Worm (Caenorhabditis elegans) whole organism, early embryonic: ENCODE data around the gene F28C6.8.

ENCODE experiments used
- B0310.2 ChIP-seq: sonication (generic microtip); optimal IDR thresholded peaks from 2 replicates; lab custom pipeline; 2016; ENCODE audit warnings: mild to moderate bottlenecking, missing genetic modification characterization, missing compliant biosample characterization
- F13C5.2 ChIP-seq: sonication (generic microtip); optimal IDR thresholded peaks from 2 replicates; lab custom pipeline; 2017; ENCODE audit warnings: mild to moderate bottlenecking, missing genetic modification characterization, inconsistent platforms, missing compliant biosample characterization
- aly-1 ChIP-seq: sonication (generic microtip); optimal IDR thresholded peaks from 2 replicates; lab custom pipeline; 2016; ENCODE audit warnings: missing genetic modification characterization, missing compliant biosample characterization
- ama-1 ChIP-seq: fragments of 150-350 bp; optimal IDR thresholded peaks from 2 replicates; lab custom pipeline; 2014
- ceh-13 ChIP-seq: fragments of 200-800 bp; sonication (Bioruptor generic); optimal IDR thresholded peaks from 2 replicates; lab custom pipeline; 2018; ENCODE audit warnings: mild to moderate bottlenecking, missing genetic modification characterization, missing compliant biosample characterization
- ceh-36 ChIP-seq: sonication (generic microtip); optimal IDR thresholded peaks from 2 replicates; lab custom pipeline; 2016; ENCODE audit warnings: missing genetic modification characterization, inconsistent platforms, missing compliant biosample characterization
- ets-7 ChIP-seq: sonication (generic microtip); optimal IDR thresholded peaks from 2 replicates; lab custom pipeline; 2016; ENCODE audit warnings: missing genotype, missing genetic modification characterization, missing compliant biosample characterization
- flt-1 ChIP-seq: fragments of 200-800 bp; sonication (Bioruptor generic); IDR thresholded peaks from 2 replicates; pipeline ENCODE4 v1.3.6; 2022; ENCODE audit warnings: missing genetic modification characterization, missing compliant biosample characterization
- hmbx-1 ChIP-seq: sonication (generic microtip); optimal IDR thresholded peaks from 2 replicates; lab custom pipeline; 2016; ENCODE audit warnings: mild to moderate bottlenecking, missing genetic modification characterization, missing compliant biosample characterization
- hmg-4 ChIP-seq: fragments of 200-800 bp; sonication (Bioruptor generic); optimal IDR thresholded peaks from 2 replicates; lab custom pipeline; 2018; ENCODE audit warnings: mild to moderate bottlenecking, missing genetic modification characterization, missing compliant biosample characterization
- hnd-1 ChIP-seq: sonication (generic microtip); optimal IDR thresholded peaks from 2 replicates; lab custom pipeline; 2016; ENCODE audit warnings: missing genetic modification characterization, missing compliant biosample characterization
- pes-1 ChIP-seq: fragments of 200-800 bp; sonication (Bioruptor generic); IDR thresholded peaks from 2 replicates; pipeline ENCODE4 v1.3.6; 2022; ENCODE audit warnings: missing genetic modification reagents, missing genetic modification characterization, missing compliant biosample characterization
- scrt-1 ChIP-seq: fragments of 200-800 bp; sonication (Bioruptor generic); IDR thresholded peaks from 2 replicates; pipeline ENCODE4 v1.3.6; 2022; ENCODE audit warnings: missing genetic modification characterization, missing compliant biosample characterization
- sea-1 ChIP-seq: fragments of 200-800 bp; sonication (Bioruptor generic); conservative IDR thresholded peaks from 2 replicates; pipeline ENCODE4 v1.3.6; 2022; ENCODE audit warnings: missing genetic modification characterization, missing compliant biosample characterization
- tbx-11 ChIP-seq: fragments of 200-800 bp; sonication (Bioruptor generic); IDR thresholded peaks from 2 replicates; pipeline ENCODE4 v1.3.6; 2022; ENCODE audit warnings: missing genetic modification characterization, missing compliant biosample characterization
- tbx-37 ChIP-seq: fragments of 200-800 bp; sonication (Bioruptor generic); conservative IDR thresholded peaks from 2 replicates; pipeline ENCODE4 v1.3.6; 2022; ENCODE audit warnings: missing genetic modification reagents, missing genetic modification characterization, missing compliant biosample characterization
- tra-4 ChIP-seq: sonication (generic microtip); optimal IDR thresholded peaks from 2 replicates; lab custom pipeline; 2017; ENCODE audit warnings: missing genetic modification characterization, missing compliant biosample characterization

The F28C6.8 gene

DNA sequence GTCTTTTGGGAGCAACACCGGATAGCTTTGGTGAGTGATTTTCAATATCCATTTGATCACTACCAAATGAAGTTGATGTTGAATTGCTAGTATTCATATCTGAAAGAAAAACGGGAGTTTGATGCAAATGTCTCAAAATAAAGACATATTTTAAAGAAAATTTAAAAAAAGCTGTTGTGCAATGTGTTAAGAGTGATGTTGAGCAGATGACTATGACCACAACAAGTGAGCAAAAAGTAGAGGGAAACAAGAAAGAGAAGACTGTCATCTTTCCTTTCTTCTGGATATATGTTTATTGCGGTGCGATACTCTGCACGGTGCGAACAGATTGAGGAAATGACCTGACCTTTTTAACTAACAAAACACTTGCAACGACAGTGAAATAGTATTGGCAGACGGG is 16.7 kb downstream of the F28C6.8 start, which contains the start of gene T22C8.4:
T22C8.4 (minus strand) TSS at position 101 of the 400 bp plus-strand sequence.
- TF ChIP-seq B0310.2 (tag; lab: Kevin White, UChicago): no peak
- no peak for TF ChIP-seq sea-1
- no peak for TF ChIP-seq scrt-1 (GFP tag; lab: Robert Waterston, UW)
- no peak for TF ChIP-seq tra-4 (tag; lab: Kevin White, UChicago)
- no peak for TF ChIP-seq ceh-36
- TF ChIP-seq aly-1: no peak
- TF ChIP-seq F13C5.2: no peak
- TF ChIP-seq hnd-1 (tag; lab: Kevin White, UChicago): no peak
- no peak for TF ChIP-seq pes-1 (GFP tag; lab: Robert Waterston, UW)
- TF ChIP-seq hmg-4 (GFP tag; lab: Kevin White, UChicago): no peak
- TF ChIP-seq ama-1: no peak
- TF ChIP-seq tbx-11 (GFP tag; lab: Robert Waterston, UW): no peak
- no peak for TF ChIP-seq tbx-37
- TF ChIP-seq flt-1 (GFP tag; lab: Robert Waterston, UW): no peak
- TF ChIP-seq hmbx-1 (tag; lab: Kevin White, UChicago): no peak
- TF ChIP-seq ceh-13 (GFP tag; lab: Kevin White, UChicago): no peak
- TF ChIP-seq ets-7 (tag; lab: Kevin White, UChicago): no peak

DNA sequence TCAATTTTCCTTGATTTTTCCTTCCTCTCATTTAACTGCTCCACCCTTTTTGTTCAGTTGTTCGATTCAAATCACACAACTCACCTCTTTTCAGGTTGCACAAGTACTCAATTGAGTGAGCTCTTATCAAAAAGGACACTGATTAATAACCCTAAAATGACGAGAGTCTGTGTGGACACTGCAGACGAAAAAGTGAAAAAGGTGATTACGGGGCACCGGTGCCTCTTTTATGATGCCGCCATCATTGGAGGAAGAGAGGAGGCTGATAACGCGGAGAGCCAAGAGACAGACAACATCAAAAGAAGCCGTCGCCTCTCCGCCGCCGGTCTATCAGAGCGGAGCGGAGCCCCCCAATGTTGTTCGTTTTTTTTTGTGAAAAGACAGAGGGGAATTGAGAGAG is 18.5 kb downstream of the F28C6.8 start, which contains the start of gene sptf-2:
sptf-2 (plus strand) TSS at position 297 of the 400 bp plus-strand sequence.
- TF ChIP-seq tra-4 (tag; lab: Kevin White, UChicago) (no peak), F13C5.2 (no peak), aly-1 (no peak), hmg-4 (GFP tag; lab: Kevin White, UChicago) (no peak), scrt-1 (GFP tag; lab: Robert Waterston, UW) (no peak), tbx-11 (GFP tag; lab: Robert Waterston, UW) (no peak), sea-1 (no peak), flt-1 (GFP tag; lab: Robert Waterston, UW) (no peak), pes-1 (GFP tag; lab: Robert Waterston, UW) (no peak), ets-7 (tag; lab: Kevin White, UChicago) (no peak), hnd-1 (tag; lab: Kevin White, UChicago) (no peak), hmbx-1 (tag; lab: Kevin White, UChicago) (no peak), ceh-13 (GFP tag; lab: Kevin White, UChicago) (no peak), ama-1 (no peak), tbx-37 (no peak), B0310.2 (tag; lab: Kevin White, UChicago) (no peak)

ce11 chrII:8626598-8626997 is 19.9 kb downstream of the F28C6.8 start:
- TF ChIP-seq pes-1 (GFP tag; lab: Robert Waterston, UW) (no peak), tbx-11 (GFP tag; lab: Robert Waterston, UW) (no peak), aly-1 (no peak), ets-7 (tag; lab: Kevin White, UChicago) (no peak), flt-1 (GFP tag; lab: Robert Waterston, UW) (no peak), tra-4 (tag; lab: Kevin White, UChicago) (no peak), hnd-1 (tag; lab: Kevin White, UChicago) (no peak), hmbx-1 (tag; lab: Kevin White, UChicago) (no peak), scrt-1 (GFP tag; lab: Robert Waterston, UW) (no peak), ama-1 (no peak), ceh-36 (no peak)

DNA sequence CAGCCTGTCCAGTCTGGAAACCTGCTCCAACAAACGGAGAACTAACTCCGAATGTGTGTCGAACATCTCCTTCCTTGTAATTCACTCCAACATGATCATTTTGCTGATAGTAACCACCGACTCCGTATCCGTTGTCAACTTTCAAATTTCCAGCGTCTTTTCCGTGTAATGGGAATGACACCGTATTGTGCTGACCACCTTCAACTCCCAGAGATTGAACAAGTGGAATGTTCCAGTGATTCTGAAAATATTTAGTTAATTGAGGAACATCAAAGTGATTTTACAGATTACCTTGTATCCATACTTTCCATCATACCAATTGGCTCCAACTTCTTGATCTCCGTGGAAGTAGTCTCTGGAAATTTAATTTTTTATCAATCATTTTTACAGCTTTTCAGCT is 21.3 kb downstream of the F28C6.8 start:
- TF ChIP-seq hmg-4 (GFP tag; lab: Kevin White, UChicago) (no peak), ama-1 (no peak), tbx-37 (no peak), sea-1 (no peak), ets-7 (tag; lab: Kevin White, UChicago) (no peak), hnd-1 (tag; lab: Kevin White, UChicago) (no peak), flt-1 (GFP tag; lab: Robert Waterston, UW) (no peak), hmbx-1 (tag; lab: Kevin White, UChicago) (no peak), scrt-1 (GFP tag; lab: Robert Waterston, UW) (no peak), pes-1 (GFP tag; lab: Robert Waterston, UW) (no peak)

- TF ChIP-seq F13C5.2 (no peak), pes-1 (GFP tag; lab: Robert Waterston, UW) (no peak), hnd-1 (tag; lab: Kevin White, UChicago) (no peak), tbx-37 (no peak), flt-1 (GFP tag; lab: Robert Waterston, UW) (no peak), ceh-36 (no peak), B0310.2 (tag; lab: Kevin White, UChicago) (no peak), tra-4 (tag; lab: Kevin White, UChicago) (no peak), hmbx-1 (tag; lab: Kevin White, UChicago) (no peak), sea-1 (no peak), ceh-13 (GFP tag; lab: Kevin White, UChicago) (no peak), ama-1 (no peak), tbx-11 (GFP tag; lab: Robert Waterston, UW) (no peak), ets-7 (tag; lab: Kevin White, UChicago) (no peak), hmg-4 (GFP tag; lab: Kevin White, UChicago) (no peak), scrt-1 (GFP tag; lab: Robert Waterston, UW) (no peak), aly-1 (no peak)
Observed at ce11 chrII:8630088-8630487, 23.4 kb downstream of the F28C6.8 start, which contains the start of gene T22C8.6. TSS of gene T22C8.6 (minus strand) at chrII:8630281.

DNA sequence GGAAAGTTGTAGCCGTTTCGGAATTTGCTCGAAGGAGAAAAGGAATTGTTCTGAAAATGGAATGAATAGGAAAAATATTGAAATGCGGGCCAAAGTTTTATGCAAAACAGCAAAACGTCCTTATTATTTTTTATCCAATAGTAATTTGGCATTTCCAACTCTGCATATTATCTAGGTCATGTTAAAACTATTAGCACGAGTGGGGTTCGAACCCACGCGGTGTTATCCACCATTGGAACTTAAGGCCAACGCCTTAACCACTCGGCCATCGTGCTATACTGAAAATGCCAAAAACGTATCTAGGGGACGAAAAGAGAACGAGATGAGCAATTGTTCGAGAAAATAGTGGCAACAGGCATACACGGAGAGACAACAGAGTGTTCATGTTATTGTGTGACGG is 25.1 kb downstream of the F28C6.8 start:
- TF ChIP-seq hnd-1 (tag; lab: Kevin White, UChicago): no peak
- no peak for TF ChIP-seq aly-1
- no peak for TF ChIP-seq ceh-36
- TF ChIP-seq scrt-1 (GFP tag; lab: Robert Waterston, UW): no peak
- TF ChIP-seq sea-1: no peak
- no peak for TF ChIP-seq flt-1 (GFP tag; lab: Robert Waterston, UW)
- no peak for TF ChIP-seq pes-1 (GFP tag; lab: Robert Waterston, UW)
- TF ChIP-seq hmbx-1 (tag; lab: Kevin White, UChicago): no peak
- no peak for TF ChIP-seq ets-7 (tag; lab: Kevin White, UChicago)
- TF ChIP-seq tra-4 (tag; lab: Kevin White, UChicago): no peak
- TF ChIP-seq hmg-4 (GFP tag; lab: Kevin White, UChicago): no peak
- no peak for TF ChIP-seq tbx-37
- no peak for TF ChIP-seq F13C5.2

ce11 chrII:8634386-8634785 is 27.7 kb downstream of the F28C6.8 start, which contains the start of gene cutl-12:
TSS of gene cutl-12 (minus strand) at chrII:8634486.
- no peak for TF ChIP-seq ets-7 (tag; lab: Kevin White, UChicago)
- TF ChIP-seq B0310.2 (tag; lab: Kevin White, UChicago): no peak
